Worm (Caenorhabditis elegans) whole organism, early embryonic: Measurements from ENCODE around the gene bli-6.
"Not testable (repeated sequence)": the region's sequence is repeated elsewhere in the genome, so short reads cannot be mapped to it uniquely, and the experiment has no call there.

Experiments
- B0310.2 ChIP-seq: sonication (generic microtip); optimal IDR thresholded peaks from 2 replicates; lab custom pipeline; 2016; ENCODE audit warnings: mild to moderate bottlenecking, missing genetic modification characterization, missing compliant biosample characterization
- F13C5.2 ChIP-seq: sonication (generic microtip); optimal IDR thresholded peaks from 2 replicates; lab custom pipeline; 2017; ENCODE audit warnings: mild to moderate bottlenecking, missing genetic modification characterization, inconsistent platforms, missing compliant biosample characterization
- aly-1 ChIP-seq: sonication (generic microtip); optimal IDR thresholded peaks from 2 replicates; lab custom pipeline; 2016; ENCODE audit warnings: missing genetic modification characterization, missing compliant biosample characterization
- ama-1 ChIP-seq: fragments of 150-350 bp; optimal IDR thresholded peaks from 2 replicates; lab custom pipeline; 2014
- ceh-13 ChIP-seq: fragments of 200-800 bp; sonication (Bioruptor generic); optimal IDR thresholded peaks from 2 replicates; lab custom pipeline; 2018; ENCODE audit warnings: mild to moderate bottlenecking, missing genetic modification characterization, missing compliant biosample characterization
- ceh-36 ChIP-seq: sonication (generic microtip); optimal IDR thresholded peaks from 2 replicates; lab custom pipeline; 2016; ENCODE audit warnings: missing genetic modification characterization, inconsistent platforms, missing compliant biosample characterization
- ets-7 ChIP-seq: sonication (generic microtip); optimal IDR thresholded peaks from 2 replicates; lab custom pipeline; 2016; ENCODE audit warnings: missing genotype, missing genetic modification characterization, missing compliant biosample characterization
- flt-1 ChIP-seq: fragments of 200-800 bp; sonication (Bioruptor generic); IDR thresholded peaks from 2 replicates; pipeline ENCODE4 v1.3.6; 2022; ENCODE audit warnings: missing genetic modification characterization, missing compliant biosample characterization
- hmbx-1 ChIP-seq: sonication (generic microtip); optimal IDR thresholded peaks from 2 replicates; lab custom pipeline; 2016; ENCODE audit warnings: mild to moderate bottlenecking, missing genetic modification characterization, missing compliant biosample characterization
- hmg-4 ChIP-seq: fragments of 200-800 bp; sonication (Bioruptor generic); optimal IDR thresholded peaks from 2 replicates; lab custom pipeline; 2018; ENCODE audit warnings: mild to moderate bottlenecking, missing genetic modification characterization, missing compliant biosample characterization
- hnd-1 ChIP-seq: sonication (generic microtip); optimal IDR thresholded peaks from 2 replicates; lab custom pipeline; 2016; ENCODE audit warnings: missing genetic modification characterization, missing compliant biosample characterization
- pes-1 ChIP-seq: fragments of 200-800 bp; sonication (Bioruptor generic); IDR thresholded peaks from 2 replicates; pipeline ENCODE4 v1.3.6; 2022; ENCODE audit warnings: missing genetic modification reagents, missing genetic modification characterization, missing compliant biosample characterization
- scrt-1 ChIP-seq: fragments of 200-800 bp; sonication (Bioruptor generic); IDR thresholded peaks from 2 replicates; pipeline ENCODE4 v1.3.6; 2022; ENCODE audit warnings: missing genetic modification characterization, missing compliant biosample characterization
- sea-1 ChIP-seq: fragments of 200-800 bp; sonication (Bioruptor generic); conservative IDR thresholded peaks from 2 replicates; pipeline ENCODE4 v1.3.6; 2022; ENCODE audit warnings: missing genetic modification characterization, missing compliant biosample characterization
- tbx-11 ChIP-seq: fragments of 200-800 bp; sonication (Bioruptor generic); IDR thresholded peaks from 2 replicates; pipeline ENCODE4 v1.3.6; 2022; ENCODE audit warnings: missing genetic modification characterization, missing compliant biosample characterization
- tbx-37 ChIP-seq: fragments of 200-800 bp; sonication (Bioruptor generic); conservative IDR thresholded peaks from 2 replicates; pipeline ENCODE4 v1.3.6; 2022; ENCODE audit warnings: missing genetic modification reagents, missing genetic modification characterization, missing compliant biosample characterization
- tra-4 ChIP-seq: sonication (generic microtip); optimal IDR thresholded peaks from 2 replicates; lab custom pipeline; 2017; ENCODE audit warnings: missing genetic modification characterization, missing compliant biosample characterization

Gene bli-6

DNA sequence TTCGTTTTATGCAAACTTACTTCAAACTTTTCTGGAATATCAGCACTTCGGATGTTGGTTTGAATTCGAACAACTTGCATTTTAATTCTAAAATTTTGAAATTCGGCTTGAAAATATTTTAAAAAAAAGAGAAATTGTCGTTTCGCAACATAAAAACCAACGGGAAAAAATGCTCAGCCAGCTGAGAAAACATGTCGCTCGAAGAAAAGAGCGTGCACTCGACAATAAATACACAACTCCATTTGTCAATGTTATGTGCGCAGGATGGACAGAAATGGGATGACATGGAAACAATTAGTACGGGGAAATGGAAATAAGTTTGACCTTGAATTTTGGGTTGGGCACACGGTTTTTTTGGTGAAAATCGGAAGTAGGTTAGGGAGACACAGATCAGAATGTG lies 41.0 kb upstream of the bli-6 start, which contains the start of gene mif-4:
Gene mif-4 (minus strand): TSS at position 87 of the 400 bp plus-strand sequence.
- TF ChIP-seq hmg-4 (GFP tag; lab: Kevin White, UChicago) (no peak), F13C5.2 (tag; lab: Kevin White, UChicago) (no peak), ama-1 (no peak), pes-1 (no peak), tbx-37 (no peak), ets-7 (tag; lab: Kevin White, UChicago) (no peak), sea-1 (GFP tag; lab: Robert Waterston, UW) (no peak), tbx-11 (no peak), hnd-1 (tag; lab: Kevin White, UChicago) (no peak), aly-1 (tag; lab: Kevin White, UChicago) (no peak), scrt-1 (no peak), flt-1 (no peak), ceh-36 (tag; lab: Kevin White, UChicago) (no peak), hmbx-1 (no peak), tra-4 (tag; lab: Kevin White, UChicago) (no peak), B0310.2 (tag; lab: Kevin White, UChicago) (no peak), ceh-13 (GFP tag; lab: Kevin White, UChicago) (no peak)

DNA sequence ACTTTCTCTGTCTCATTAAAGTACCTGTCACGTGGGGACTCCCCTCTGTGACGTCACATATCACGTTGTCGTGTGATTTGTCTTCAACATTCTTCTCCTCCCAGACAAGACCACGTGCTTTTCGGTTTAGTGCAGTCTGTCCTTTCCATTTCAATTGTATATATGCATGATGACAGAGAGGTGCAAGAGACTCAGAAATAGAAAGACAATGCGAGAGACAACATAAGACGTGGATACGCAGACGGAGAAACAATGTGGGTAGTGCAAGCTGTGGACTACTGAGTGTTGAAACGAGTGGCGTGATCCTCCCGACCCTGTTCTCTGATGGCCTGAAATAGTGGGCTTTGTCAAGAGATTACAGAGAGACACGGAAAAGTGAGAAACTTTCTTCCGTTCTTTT lies 40.1 kb upstream of the bli-6 start:
- TF ChIP-seq F13C5.2 (tag; lab: Kevin White, UChicago) = no peak
- no peak for TF ChIP-seq hmbx-1
- no peak for TF ChIP-seq pes-1
- TF ChIP-seq tra-4 (tag; lab: Kevin White, UChicago) = no peak
- no peak for TF ChIP-seq ceh-36 (tag; lab: Kevin White, UChicago)
- no peak for TF ChIP-seq tbx-37

DNA sequence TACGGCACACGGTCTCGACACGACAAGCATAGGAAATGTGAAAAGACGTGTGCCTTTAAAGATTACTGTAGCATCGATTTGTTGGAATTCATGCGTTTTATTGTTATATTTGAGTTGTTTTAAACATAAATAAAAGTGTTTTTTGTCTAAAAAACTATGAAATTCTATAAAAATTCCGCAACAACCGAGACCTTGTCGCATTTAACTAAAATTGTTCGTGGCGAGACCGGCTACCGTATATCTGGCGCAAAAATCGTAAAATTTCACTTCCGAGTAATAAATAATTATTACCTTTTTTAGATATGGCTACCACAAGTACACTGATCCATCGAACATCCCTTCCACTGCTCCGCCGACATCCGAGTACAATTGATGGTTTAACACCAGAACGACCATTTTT lies 39.5 kb upstream of the bli-6 start, which contains the start of gene ipla-6:
Gene ipla-6 (plus strand): TSS at position 301 of the 400 bp plus-strand sequence.
- TF ChIP-seq F13C5.2 (tag; lab: Kevin White, UChicago) = no peak

DNA sequence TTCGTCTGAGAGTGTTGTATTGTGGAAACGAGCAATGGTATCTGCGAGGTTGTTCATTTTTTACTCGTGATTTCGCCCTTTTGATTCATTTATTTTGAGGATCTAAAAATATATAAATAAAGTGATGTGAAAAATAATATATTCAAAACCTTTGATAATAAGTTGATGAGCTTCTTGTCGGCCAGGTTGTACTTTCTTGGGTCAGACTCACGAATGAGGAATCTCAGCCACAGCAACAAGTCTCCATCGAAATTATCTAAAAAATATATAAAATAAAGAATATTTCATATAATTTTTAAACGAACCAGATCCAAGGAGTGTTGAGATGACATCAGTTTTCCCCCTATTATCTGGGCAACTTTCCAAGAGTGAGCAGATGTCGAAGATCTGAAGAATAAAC lies 34.4 kb upstream of the bli-6 start, which contains the start of gene Y73B6BL.288:
Gene Y73B6BL.288 (minus strand): TSS at position 101 of the 400 bp plus-strand sequence.
- TF ChIP-seq hnd-1 (tag; lab: Kevin White, UChicago) (no peak), tbx-11 (no peak), aly-1 (tag; lab: Kevin White, UChicago) (no peak), ceh-13 (GFP tag; lab: Kevin White, UChicago) (no peak), hmg-4 (GFP tag; lab: Kevin White, UChicago) (no peak), ceh-36 (tag; lab: Kevin White, UChicago) (no peak), tbx-37 (no peak), scrt-1 (no peak), sea-1 (GFP tag; lab: Robert Waterston, UW) (no peak), ets-7 (tag; lab: Kevin White, UChicago) (no peak), ama-1 (no peak)

DNA sequence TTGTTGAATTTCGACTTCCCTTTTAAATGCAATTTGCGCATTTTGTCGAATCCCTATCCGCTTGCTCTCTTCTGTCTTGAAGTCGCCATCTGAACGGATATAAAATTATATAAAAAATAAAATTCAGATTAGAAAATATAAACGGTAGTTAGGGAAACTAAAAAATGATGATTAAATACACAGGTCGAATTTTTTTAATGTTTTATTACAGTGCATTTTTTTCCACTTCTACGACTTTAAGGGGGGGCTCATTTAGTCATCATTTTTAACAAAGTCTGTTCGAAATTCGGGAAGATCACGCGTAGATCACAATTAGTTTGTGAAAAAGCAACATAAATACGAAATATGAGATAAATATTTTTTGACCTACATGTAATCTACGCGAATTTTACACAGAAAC lies 34.0 kb upstream of the bli-6 start, which contains the start of gene Y73B6BL.14:
Gene Y73B6BL.14 (minus strand): TSS at position 101 of the 400 bp plus-strand sequence.
- TF ChIP-seq flt-1 (no peak), aly-1 (tag; lab: Kevin White, UChicago) (no peak), hmbx-1 (no peak), tra-4 (tag; lab: Kevin White, UChicago) (no peak), ceh-36 (tag; lab: Kevin White, UChicago) (no peak), hmg-4 (GFP tag; lab: Kevin White, UChicago) (no peak), hnd-1 (tag; lab: Kevin White, UChicago) (no peak), ets-7 (tag; lab: Kevin White, UChicago) (no peak), scrt-1 (no peak), ceh-13 (GFP tag; lab: Kevin White, UChicago) (no peak), pes-1 (no peak), F13C5.2 (tag; lab: Kevin White, UChicago) (no peak), B0310.2 (tag; lab: Kevin White, UChicago) (no peak), tbx-11 (no peak), tbx-37 (no peak), sea-1 (GFP tag; lab: Robert Waterston, UW) (no peak), ama-1 (no peak)

DNA sequence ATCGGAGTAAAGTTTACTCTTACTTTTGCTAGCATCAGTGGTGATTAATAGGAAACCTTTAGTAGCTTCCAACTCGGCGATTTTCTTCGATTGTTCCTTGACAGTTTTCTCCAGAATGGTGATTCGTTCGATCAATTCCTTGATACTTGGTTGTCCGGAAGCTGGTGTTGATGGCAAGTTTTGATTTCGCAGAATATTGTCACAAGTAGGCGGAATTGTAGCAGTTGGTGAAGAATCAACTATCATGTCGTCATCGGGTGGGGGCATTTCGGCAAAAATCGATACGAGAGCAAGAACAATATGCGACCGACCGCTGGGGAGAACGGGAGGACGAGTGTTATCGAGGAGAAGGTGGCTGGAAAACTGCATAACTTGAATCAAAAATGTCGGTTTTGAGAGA lies 29.7 kb upstream of the bli-6 start, which contains the start of gene Y73B6BL.289:
Gene Y73B6BL.289 (plus strand): TSS at position 301 of the 400 bp plus-strand sequence.
- TF ChIP-seq sea-1 (GFP tag; lab: Robert Waterston, UW); F13C5.2 (tag; lab: Kevin White, UChicago); ets-7 (tag; lab: Kevin White, UChicago): not testable (repeated sequence)

DNA sequence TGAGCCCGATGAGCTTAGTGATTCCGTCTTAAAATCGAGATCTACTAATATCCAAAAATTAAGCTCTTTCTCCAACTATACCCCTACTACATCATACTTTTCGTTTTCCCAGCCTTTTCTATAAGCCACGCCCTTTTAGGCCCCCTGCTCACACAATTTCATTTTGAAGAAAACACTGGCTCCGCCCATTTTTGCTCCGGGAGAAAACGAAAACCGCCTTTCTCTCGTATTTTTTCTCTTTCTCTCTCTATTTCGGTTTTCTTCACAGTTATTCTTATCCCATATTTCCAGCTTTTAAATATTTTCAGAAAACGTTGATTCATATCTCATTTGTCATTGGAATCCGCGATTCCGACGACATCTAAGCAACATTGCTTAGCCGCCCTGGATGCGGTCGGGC lies 15.2 kb upstream of the bli-6 start, which contains the start of gene Y73B6BL.47:
Gene Y73B6BL.47 (plus strand): TSS at position 301 of the 400 bp plus-strand sequence.
- TF ChIP-seq ceh-36 (tag; lab: Kevin White, UChicago) (no peak), pes-1 (no peak), ama-1 (no peak), B0310.2 (tag; lab: Kevin White, UChicago) (no peak), sea-1 (GFP tag; lab: Robert Waterston, UW) (no peak), tra-4 (tag; lab: Kevin White, UChicago) (no peak), hmbx-1 (no peak), aly-1 (tag; lab: Kevin White, UChicago) (no peak), scrt-1 (no peak)

DNA sequence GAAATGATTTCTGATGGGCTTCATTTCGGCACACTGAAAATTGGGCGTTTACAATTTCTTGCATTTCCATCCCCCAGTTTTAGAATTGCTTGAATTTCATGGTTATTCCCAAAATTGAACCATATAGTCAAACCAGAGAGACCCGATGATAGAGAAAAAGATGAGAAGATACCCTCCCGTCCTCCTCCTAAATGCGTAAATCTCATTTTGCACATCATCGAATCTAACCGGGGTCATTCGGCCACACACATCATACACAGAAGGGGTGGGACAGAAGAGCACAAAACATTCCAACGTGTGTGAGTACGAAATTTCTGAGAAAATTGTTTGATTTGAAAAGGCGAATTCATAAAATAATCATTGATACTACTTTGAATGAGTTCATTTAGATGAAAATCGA lies 13.3 kb upstream of the bli-6 start:
- no peak for TF ChIP-seq pes-1
- TF ChIP-seq hmbx-1 = no peak
- no peak for TF ChIP-seq ama-1
- TF ChIP-seq ceh-36 (tag; lab: Kevin White, UChicago) = no peak
- no peak for TF ChIP-seq B0310.2 (tag; lab: Kevin White, UChicago)
- TF ChIP-seq ceh-13 (GFP tag; lab: Kevin White, UChicago) = no peak
- no peak for TF ChIP-seq F13C5.2 (tag; lab: Kevin White, UChicago)
- no peak for TF ChIP-seq hnd-1 (tag; lab: Kevin White, UChicago)
- TF ChIP-seq scrt-1 = no peak
- TF ChIP-seq hmg-4 (GFP tag; lab: Kevin White, UChicago) = no peak
- no peak for TF ChIP-seq flt-1
- no peak for TF ChIP-seq aly-1 (tag; lab: Kevin White, UChicago)
- no peak for TF ChIP-seq tbx-11
- TF ChIP-seq ets-7 (tag; lab: Kevin White, UChicago) = no peak
- TF ChIP-seq tbx-37 = no peak
- no peak for TF ChIP-seq sea-1 (GFP tag; lab: Robert Waterston, UW)
- no peak for TF ChIP-seq tra-4 (tag; lab: Kevin White, UChicago)
